Fruit fly (Drosophila melanogaster): Measurements from ENCODE around the gene yellow-e.

DNA sequence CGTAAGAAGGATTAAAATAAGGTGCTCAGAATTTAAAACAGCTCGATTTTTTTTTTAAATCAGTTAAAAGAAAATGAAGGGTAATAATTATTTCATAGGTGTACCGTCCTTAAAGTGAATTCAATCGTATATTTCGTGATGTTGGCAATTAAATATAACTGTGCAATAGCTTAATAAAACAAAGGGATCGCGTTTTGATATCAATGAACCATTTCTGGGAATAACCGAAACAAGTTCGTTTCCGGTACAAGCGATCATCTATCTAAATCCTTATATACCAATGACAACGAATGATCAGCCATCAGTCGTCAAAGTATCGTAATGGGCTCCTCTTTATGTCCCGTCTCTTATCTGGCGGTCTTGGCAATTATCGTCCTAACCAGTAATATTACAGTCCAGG is 45.7 kb downstream of the yellow-e start, which contains the start of gene CheA87a:
- no peak for TF ChIP-seq Mio (GFP tag; optimal IDR thresholded peaks at IDR 0.05)
- TF ChIP-seq Abd-B (GFP tag; optimal IDR thresholded peaks at IDR 0.05), result no peak

Measured in whole organism, wandering third instar larva.